Worm (Caenorhabditis elegans) whole organism, L4 larva: ENCODE results near the gene lec-7.

ENCODE experiments used
- F26F4.8 ChIP-seq: fragments of 200-800 bp; sonication (Bioruptor generic); conservative IDR thresholded peaks from 2 replicates; pipeline ENCODE4 v1.3.6; 2022; ENCODE audit warnings: missing genetic modification characterization, missing compliant biosample characterization
- F37D6.2 ChIP-seq: sonication (generic microtip); optimal IDR thresholded peaks from 2 replicates; lab custom pipeline; 2016; ENCODE audit warnings: mild to moderate bottlenecking, missing genetic modification characterization, missing compliant biosample characterization
- F44E2.7 ChIP-seq: fragments of 200-800 bp; sonication (Bioruptor generic); IDR thresholded peaks from 2 replicates; pipeline ENCODE4 v2.1.2; 2022; ENCODE audit warnings: missing genetic modification characterization, missing compliant biosample characterization
- T20F7.1 ChIP-seq: fragments of 200-800 bp; sonication (Bioruptor generic); optimal IDR thresholded peaks from 2 replicates; lab custom pipeline; 2018; ENCODE audit warnings: mild to moderate bottlenecking, missing genetic modification characterization, missing compliant biosample characterization
- Y105C5A.15 ChIP-seq: fragments of 200-800 bp; sonication (Bioruptor generic); IDR thresholded peaks from 2 replicates; pipeline ENCODE4 v1.3.6; 2022; ENCODE audit warnings: missing genetic modification characterization, missing compliant biosample characterization
- aly-2 ChIP-seq: sonication (generic microtip); optimal IDR thresholded peaks from 2 replicates; lab custom pipeline; 2018; ENCODE audit warnings: missing biosample characterization, missing genetic modification characterization
- ama-1 ChIP-seq: fragments of 150-350 bp; optimal IDR thresholded peaks from 2 replicates; lab custom pipeline; 2014; ENCODE audit warnings: inconsistent platforms, mixed read lengths
- attf-4 ChIP-seq: sonication (generic microtip); optimal IDR thresholded peaks from 3 replicates; lab custom pipeline; 2017; ENCODE audit warnings: missing biosample characterization, missing genetic modification characterization
- ceh-20 ChIP-seq: fragments of 200-800 bp; sonication (Bioruptor generic); IDR thresholded peaks from 2 replicates; pipeline ENCODE4 v1.3.6; 2022; ENCODE audit warnings: missing genetic modification reagents, missing genetic modification characterization, missing compliant biosample characterization
- ceh-28 ChIP-seq: fragments of 150-350 bp; optimal IDR thresholded peaks from 2 replicates; lab custom pipeline; 2014; ENCODE audit warnings: missing biosample characterization, missing genetic modification reagents, missing genetic modification characterization
- ceh-32 ChIP-seq: sonication (generic microtip); optimal IDR thresholded peaks from 2 replicates; lab custom pipeline; 2016; ENCODE audit warnings: mild to moderate bottlenecking, missing genetic modification characterization, missing compliant biosample characterization; ENCODE audit not compliant: poor library complexity
- ceh-44 ChIP-seq: fragments of 200-800 bp; sonication (Bioruptor generic); IDR thresholded peaks from 2 replicates; pipeline ENCODE4 v1.3.6; 2022; ENCODE audit warnings: missing genetic modification reagents, missing genetic modification characterization, missing compliant biosample characterization
- ceh-62 ChIP-seq: sonication (generic microtip); optimal IDR thresholded peaks from 2 replicates; lab custom pipeline; 2017; ENCODE audit warnings: missing biosample characterization, missing genetic modification characterization
- ceh-82 ChIP-seq: sonication (generic microtip); optimal IDR thresholded peaks from 2 replicates; lab custom pipeline; 2017; ENCODE audit warnings: missing biosample characterization, missing genetic modification characterization
- ctbp-1 ChIP-seq: fragments of 200-800 bp; sonication (Bioruptor generic); IDR thresholded peaks from 2 replicates; pipeline ENCODE4 v1.3.6; 2022; ENCODE audit warnings: missing genetic modification reagents, missing genetic modification characterization, missing compliant biosample characterization
- daf-19 ChIP-seq: fragments of 200-800 bp; sonication (Bioruptor generic); conservative IDR thresholded peaks from 2 replicates; pipeline ENCODE4 v1.3.6; 2022; ENCODE audit warnings: missing genetic modification characterization, missing compliant biosample characterization
- daf-8 ChIP-seq: fragments of 200-800 bp; sonication (Bioruptor generic); IDR thresholded peaks from 2 replicates; pipeline ENCODE4 v1.3.6; 2022; ENCODE audit warnings: missing genetic modification characterization, missing compliant biosample characterization
- dmd-8 ChIP-seq: fragments of 200-800 bp; sonication (Bioruptor generic); IDR thresholded peaks from 2 replicates; pipeline ENCODE4 v1.3.6; 2022; ENCODE audit warnings: missing genetic modification characterization, missing compliant biosample characterization
- dpl-1 ChIP-seq: fragments of 150-350 bp; optimal IDR thresholded peaks from 2 replicates; lab custom pipeline; 2014; ENCODE audit warnings: missing biosample characterization, missing genetic modification reagents, missing genetic modification characterization
- duxl-1 ChIP-seq: sonication (generic microtip); optimal IDR thresholded peaks from 2 replicates; lab custom pipeline; 2016; ENCODE audit warnings: mild to moderate bottlenecking, missing genetic modification characterization, moderate library complexity, missing compliant biosample characterization; ENCODE audit not compliant: poor library complexity
- egl-27 ChIP-seq: sonication (generic microtip); optimal IDR thresholded peaks from 3 replicates; lab custom pipeline; 2017; ENCODE audit warnings: missing biosample characterization, missing genetic modification reagents, missing genetic modification characterization
- egl-43 ChIP-seq: fragments of 200-800 bp; sonication (Bioruptor generic); IDR thresholded peaks from 2 replicates; pipeline ENCODE4 v1.3.6; 2022; ENCODE audit warnings: missing genetic modification reagents, missing genetic modification characterization, missing compliant biosample characterization
- gei-8 ChIP-seq: fragments of 200-800 bp; sonication (Bioruptor generic); optimal IDR thresholded peaks from 2 replicates; lab custom pipeline; 2018; ENCODE audit warnings: mild to moderate bottlenecking, missing genetic modification characterization, missing compliant biosample characterization
- hif-1 ChIP-seq, 2 experiments: sonication (generic microtip); optimal IDR thresholded peaks; 2 replicates each; lab custom pipeline; 2016 to 2017; ENCODE audit warnings: missing compliant biosample characterization in 2 of 2, missing genetic modification characterization in 2 of 2, missing genetic modification reagents in 2 of 2, missing genotype in 2 of 2, mild to moderate bottlenecking in 1 of 2
- hlh-11 ChIP-seq: fragments of 200-800 bp; sonication (Bioruptor generic); optimal IDR thresholded peaks from 2 replicates; lab custom pipeline; 2018; ENCODE audit warnings: mild to moderate bottlenecking, missing genetic modification characterization, missing compliant biosample characterization
- hlh-30 ChIP-seq: sonication (generic microtip); optimal IDR thresholded peaks from 2 replicates; lab custom pipeline; 2017; ENCODE audit warnings: antibody characterized with exemption, mild to moderate bottlenecking, missing genetic modification characterization, missing compliant biosample characterization; ENCODE audit not compliant: insufficient read depth
- jun-1 ChIP-seq: fragments of 150-350 bp; optimal IDR thresholded peaks from 2 replicates; lab custom pipeline; 2014; ENCODE audit warnings: missing biosample characterization, missing genetic modification reagents, missing genetic modification characterization
- lin-13 ChIP-seq: fragments of 150-350 bp; optimal IDR thresholded peaks from 2 replicates; lab custom pipeline; 2014; ENCODE audit warnings: missing biosample characterization, missing genetic modification reagents, missing genetic modification characterization
- lin-38 ChIP-seq: fragments of 200-800 bp; sonication (Bioruptor generic); IDR thresholded peaks from 2 replicates; pipeline ENCODE4 v1.3.6; 2022; ENCODE audit warnings: missing genetic modification reagents, missing genetic modification characterization, missing compliant biosample characterization
- mdl-1 ChIP-seq, 2 experiments: fragments of 150-350 bp in 1 of 2; sonication (generic microtip) in 1 of 2; optimal IDR thresholded peaks; 2 replicates each; lab custom pipeline; 2014 to 2017; ENCODE audit warnings: missing biosample characterization in 2 of 2, missing genetic modification characterization in 2 of 2
- mdt-29 ChIP-seq: fragments of 200-800 bp; sonication (Bioruptor generic); IDR thresholded peaks from 2 replicates; pipeline ENCODE4 v1.3.6; 2022; ENCODE audit warnings: missing genetic modification reagents, missing genetic modification characterization, missing compliant biosample characterization
- mxl-2 ChIP-seq: fragments of 200-800 bp; sonication (Bioruptor generic); conservative IDR thresholded peaks from 2 replicates; pipeline ENCODE4 v1.3.6; 2022; ENCODE audit warnings: missing genetic modification reagents, missing genetic modification characterization, missing compliant biosample characterization
- nhr-10 ChIP-seq: fragments of 150-350 bp; optimal IDR thresholded peaks from 2 replicates; lab custom pipeline; 2014; ENCODE audit warnings: missing biosample characterization, missing genetic modification characterization
- nhr-11 ChIP-seq: fragments of 150-350 bp; optimal IDR thresholded peaks from 2 replicates; lab custom pipeline; 2014; ENCODE audit warnings: missing biosample characterization, missing genetic modification characterization
- nhr-237 ChIP-seq: sonication (generic microtip); optimal IDR thresholded peaks from 2 replicates; lab custom pipeline; 2017; ENCODE audit warnings: missing biosample characterization, missing genetic modification characterization
- nhr-76 ChIP-seq: fragments of 150-350 bp; optimal IDR thresholded peaks from 2 replicates; lab custom pipeline; 2014; ENCODE audit warnings: missing biosample characterization, missing genetic modification characterization
- nhr-77 ChIP-seq: fragments of 150-350 bp; optimal IDR thresholded peaks from 2 replicates; lab custom pipeline; 2014; ENCODE audit warnings: missing biosample characterization, missing genetic modification characterization
- rbr-2 ChIP-seq: sonication (generic microtip); optimal IDR thresholded peaks from 2 replicates; lab custom pipeline; 2016; ENCODE audit warnings: missing genotype, missing genetic modification characterization, missing compliant biosample characterization
- sdz-12 ChIP-seq: fragments of 200-800 bp; sonication (Bioruptor generic); optimal IDR thresholded peaks from 2 replicates; lab custom pipeline; 2018; ENCODE audit warnings: mild to moderate bottlenecking, missing genetic modification characterization, missing compliant biosample characterization
- skn-1 ChIP-seq: fragments of 150-350 bp; optimal IDR thresholded peaks from 2 replicates; lab custom pipeline; 2014; ENCODE audit warnings: missing biosample characterization, missing genetic modification characterization
- snpc-1.2 ChIP-seq: fragments of 200-800 bp; sonication (Bioruptor generic); IDR thresholded peaks from 2 replicates; pipeline ENCODE4 v1.3.6; 2022; ENCODE audit warnings: missing genetic modification reagents, missing genetic modification characterization, missing compliant biosample characterization
- snpc-4 ChIP-seq: fragments of 150-350 bp; optimal IDR thresholded peaks from 2 replicates; lab custom pipeline; 2014; ENCODE audit warnings: missing biosample characterization, missing genetic modification characterization
- spr-1 ChIP-seq: sonication (generic microtip); optimal IDR thresholded peaks from 2 replicates; lab custom pipeline; 2016; ENCODE audit warnings: mild to moderate bottlenecking, missing genetic modification characterization, missing compliant biosample characterization
- tag-97 ChIP-seq: fragments of 200-800 bp; sonication (Bioruptor generic); IDR thresholded peaks from 2 replicates; pipeline ENCODE4 v1.3.6; 2022; ENCODE audit warnings: missing genetic modification characterization, missing compliant biosample characterization
- tra-1 ChIP-seq: fragments of 200-800 bp; sonication (Bioruptor generic); IDR thresholded peaks from 2 replicates; pipeline ENCODE4 v1.3.6; 2022; ENCODE audit warnings: missing genetic modification reagents, missing genetic modification characterization, missing compliant biosample characterization
- unc-39 ChIP-seq: sonication (generic microtip); optimal IDR thresholded peaks from 2 replicates; lab custom pipeline; 2017; ENCODE audit warnings: missing biosample characterization, missing genetic modification characterization
- vab-7 ChIP-seq: fragments of 200-800 bp; sonication (Bioruptor generic); IDR thresholded peaks from 2 replicates; pipeline ENCODE4 v1.3.6; 2022; ENCODE audit warnings: missing genetic modification reagents, missing genetic modification characterization, missing compliant biosample characterization
- zip-2 ChIP-seq: fragments of 150-350 bp; optimal IDR thresholded peaks from 2 replicates; lab custom pipeline; 2014; ENCODE audit warnings: missing biosample characterization, missing genetic modification characterization
- ztf-11 ChIP-seq: fragments of 150-350 bp; optimal IDR thresholded peaks from 2 replicates; lab custom pipeline; 2014; ENCODE audit warnings: missing biosample characterization, missing genetic modification characterization

lec-7 gene

DNA sequence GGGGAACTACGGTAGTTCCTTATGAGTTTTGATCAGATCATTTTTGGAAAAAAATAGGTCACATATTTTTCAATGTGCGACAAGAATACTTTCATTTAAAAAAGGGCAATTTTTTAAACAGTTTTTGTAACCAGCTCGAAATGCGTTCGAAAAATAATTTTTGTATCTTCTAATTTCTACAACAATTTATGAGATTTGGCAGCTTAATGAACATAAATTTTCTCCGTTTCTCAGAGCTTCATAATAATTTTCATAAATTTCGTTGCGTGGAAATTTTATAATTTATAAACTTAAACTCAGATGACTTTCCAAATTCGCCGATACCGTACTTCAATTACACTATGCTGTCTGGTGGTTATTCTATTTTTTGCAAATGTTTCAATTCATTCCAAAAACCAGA is 43.0 kb downstream of the lec-7 start, which contains the start of gene F21G4.3:
Gene F21G4.3, plus strand, starts transcription at position 301 of the 400 bp plus-strand sequence.
- no peak for TF ChIP-seq hlh-30 (tag; lab: Kevin White, UChicago)
- TF ChIP-seq dpl-1 (GFP tag; lab: Kevin White, UChicago): no peak
- no peak for TF ChIP-seq tag-97 (GFP tag; lab: Robert Waterston, UW)
- no peak for TF ChIP-seq ceh-44 (GFP tag; lab: Robert Waterston, UW)
- no peak for TF ChIP-seq egl-27
- no peak for TF ChIP-seq vab-7 (GFP tag; lab: Robert Waterston, UW)
- TF ChIP-seq gei-8: no peak

DNA sequence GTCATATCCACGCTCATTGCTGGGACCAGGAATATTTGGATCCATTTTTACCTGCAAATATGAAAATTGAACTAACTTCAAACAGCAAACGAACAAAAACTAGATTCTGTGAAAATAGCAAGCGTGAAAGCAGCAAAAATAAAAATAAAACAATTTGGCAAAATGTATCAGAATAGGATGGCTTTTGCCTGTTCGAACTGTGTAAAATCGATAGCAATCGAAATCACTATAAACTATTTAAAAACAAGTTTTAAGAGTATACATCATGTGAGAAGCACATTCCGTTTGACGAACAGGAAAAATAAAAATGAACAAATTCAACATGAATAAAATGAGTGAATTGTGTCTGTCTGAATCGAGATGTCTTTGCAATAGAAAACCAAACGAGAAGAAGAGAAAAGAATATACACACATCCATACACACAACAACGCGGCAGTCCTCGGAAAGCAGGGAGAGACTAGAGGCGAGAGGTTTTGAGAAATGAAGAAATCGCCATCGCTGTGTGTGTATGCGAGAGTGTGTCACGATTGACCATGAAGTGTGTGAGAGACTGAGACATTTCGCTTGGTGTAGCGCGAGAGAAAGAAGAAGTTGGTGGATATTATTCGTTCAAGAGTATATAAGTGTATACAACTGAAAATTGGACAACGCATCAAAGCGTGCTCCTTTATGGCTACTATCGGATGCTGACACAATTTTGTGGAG is 47.7 kb downstream of the lec-7 start, which contains the start of gene phf-34:
Gene phf-34, minus strand, starts transcription at position 51 of the 706 bp plus-strand sequence.
- TF ChIP-seq sdz-12 (GFP tag; lab: Kevin White, UChicago) (no peak), lin-13 (GFP tag; lab: Kevin White, UChicago) (no peak), dmd-8 (GFP tag; lab: Robert Waterston, UW) (no peak), rbr-2 (tag; lab: Kevin White, UChicago) (peak; percentile 58), tra-1 (GFP tag; lab: Robert Waterston, UW) (no peak), skn-1 (no peak), hlh-11 (tag; lab: Kevin White, UChicago) (no peak), attf-4 (tag; lab: Kevin White, UChicago) (no peak), dpl-1 (GFP tag; lab: Kevin White, UChicago) (peak; percentile 14), nhr-76 (tag; lab: Kevin White, UChicago) (no peak), zip-2 (tag; lab: Kevin White, UChicago) (no peak), unc-39 (no peak), F44E2.7 (no peak), snpc-1.2 (GFP tag; lab: Robert Waterston, UW) (no peak), nhr-77 (tag; lab: Kevin White, UChicago) (peak; percentile 5), duxl-1 (tag; lab: Kevin White, UChicago) (no peak), ceh-20 (no peak), jun-1 (no peak), nhr-11 (no peak), lin-38 (GFP tag; lab: Robert Waterston, UW) (no peak), egl-27 (no peak), snpc-4 (tag; lab: Kevin White, UChicago) (no peak), mdl-1 (tag; optimal IDR thresholded peaks at IDR 0.05; lab: Kevin White, UChicago) (peak in 1 of 2 experiments; percentile 60), daf-19 (no peak), nhr-10 (no peak), daf-8 (GFP tag; lab: Robert Waterston, UW) (no peak), aly-2 (tag; lab: Kevin White, UChicago) (no peak), ceh-62 (tag; lab: Kevin White, UChicago) (no peak), Y105C5A.15 (GFP tag; lab: Robert Waterston, UW) (no peak), ctbp-1 (no peak), nhr-237 (tag; lab: Kevin White, UChicago) (no peak), ceh-28 (tag; lab: Kevin White, UChicago) (no peak), egl-43 (GFP tag; lab: Robert Waterston, UW) (no peak), mdt-29 (GFP tag; lab: Robert Waterston, UW) (no peak), T20F7.1 (GFP tag; lab: Kevin White, UChicago) (no peak), ceh-82 (tag; lab: Kevin White, UChicago) (no peak), ztf-11 (tag; lab: Kevin White, UChicago) (no peak), F37D6.2 (tag; lab: Kevin White, UChicago) (no peak), F26F4.8 (GFP tag; lab: Robert Waterston, UW) (no peak), spr-1 (tag; lab: Kevin White, UChicago) (no peak), hif-1 (tag; optimal IDR thresholded peaks at IDR 0.05; lab: Kevin White, UChicago) (no peak), vab-7 (GFP tag; lab: Robert Waterston, UW) (no peak), gei-8 (no peak), ceh-32 (tag; lab: Kevin White, UChicago) (no peak), mxl-2 (GFP tag; lab: Robert Waterston, UW) (no peak), tag-97 (GFP tag; lab: Robert Waterston, UW) (no peak), ama-1 (lab: Kevin White, UChicago) (no peak)
